Fruit fly (Drosophila melanogaster) whole organism, prepupa: ENCODE data around the gene vrs.

Source experiments
- CG10669 ChIP-seq: fragments of 200-800 bp; sonication (Bioruptor generic); optimal IDR thresholded peaks from 3 replicates; lab custom pipeline; 2018; ENCODE audit warnings: missing biosample characterization, mild to moderate bottlenecking, missing genetic modification characterization, moderate library complexity
- CG11294 ChIP-seq: fragments of 200-800 bp; sonication (Bioruptor generic); IDR thresholded peaks from 2 replicates; pipeline ENCODE4 v1.3.6; 2022; ENCODE audit warnings: missing biosample characterization, missing genetic modification characterization
- CG15336 ChIP-seq: fragments of 200-800 bp; sonication (Bioruptor generic); IDR thresholded peaks from 2 replicates; pipeline ENCODE4 v1.3.6; 2022; ENCODE audit warnings: missing biosample characterization, missing genetic modification characterization
- CG16779 ChIP-seq: fragments of 200-800 bp; sonication (Bioruptor generic); optimal IDR thresholded peaks from 3 replicates; lab custom pipeline; 2017; ENCODE audit warnings: missing biosample characterization, mild to moderate bottlenecking, missing genetic modification characterization
- CG3032 ChIP-seq: fragments of 200-800 bp; optimal IDR thresholded peaks from 2 replicates; lab custom pipeline; 2019; ENCODE audit warnings: missing biosample characterization, mild to moderate bottlenecking, missing genetic modification characterization, moderate library complexity
- CG3919 ChIP-seq: fragments of 200-800 bp; sonication (Bioruptor generic); optimal IDR thresholded peaks from 3 replicates; lab custom pipeline; 2016; ENCODE audit warnings: missing biosample characterization, missing genetic modification characterization
- CG6163 ChIP-seq: fragments of 200-800 bp; sonication (Bioruptor generic); IDR thresholded peaks from 3 replicates; pipeline ENCODE4 v1.3.6; 2022; ENCODE audit warnings: missing biosample characterization, missing genetic modification characterization
- CG6792 ChIP-seq: fragments of 200-800 bp; sonication (Bioruptor generic); optimal IDR thresholded peaks from 3 replicates; lab custom pipeline; 2016; ENCODE audit warnings: missing biosample characterization, missing genetic modification characterization
- CG6808 ChIP-seq: fragments of 200-800 bp; sonication (Bioruptor generic); optimal IDR thresholded peaks from 3 replicates; lab custom pipeline; 2017; ENCODE audit warnings: missing biosample characterization, missing genetic modification characterization, mild to moderate bottlenecking, moderate library complexity, missing genetic modification reagents
- CG6854 ChIP-seq: fragments of 200-800 bp; sonication (Bioruptor generic); optimal IDR thresholded peaks from 2 replicates; lab custom pipeline; 2017; ENCODE audit warnings: missing biosample characterization, mild to moderate bottlenecking, missing genetic modification characterization
- CG8319 ChIP-seq: fragments of 200-800 bp; sonication (Bioruptor generic); optimal IDR thresholded peaks from 3 replicates; lab custom pipeline; 2016; ENCODE audit warnings: missing biosample characterization, missing genetic modification characterization
- CG9139 ChIP-seq: fragments of 200-800 bp; sonication (Bioruptor generic); optimal IDR thresholded peaks from 3 replicates; lab custom pipeline; 2017; ENCODE audit warnings: missing biosample characterization, mild to moderate bottlenecking, missing genetic modification characterization
- Eip78C ChIP-seq: fragments of 200-800 bp; sonication (Bioruptor generic); peaks from one replicate; lab custom pipeline; 2016; ENCODE audit warnings: missing biosample characterization, missing genetic modification characterization
- Eip93F ChIP-seq: fragments of 200-800 bp; sonication (Bioruptor generic); optimal IDR thresholded peaks from 2 replicates; lab custom pipeline; 2016; ENCODE audit warnings: missing biosample characterization, mild to moderate bottlenecking, missing genetic modification characterization
- Ets96B ChIP-seq: fragments of 200-800 bp; optimal IDR thresholded peaks from 2 replicates; lab custom pipeline; 2019; ENCODE audit warnings: missing biosample characterization, mild to moderate bottlenecking, missing genetic modification characterization, moderate library complexity
- Hr4 ChIP-seq: fragments of 200-800 bp; sonication (Bioruptor generic); optimal IDR thresholded peaks from 3 replicates; lab custom pipeline; 2016; ENCODE audit warnings: missing biosample characterization, missing genetic modification characterization
- Lpt ChIP-seq: fragments of 200-800 bp; sonication (Bioruptor generic); optimal IDR thresholded peaks from 3 replicates; lab custom pipeline; 2016; ENCODE audit warnings: missing biosample characterization, missing genetic modification characterization
- OdsH ChIP-seq: fragments of 200-800 bp; sonication (Bioruptor generic); optimal IDR thresholded peaks from 3 replicates; lab custom pipeline; 2016; ENCODE audit warnings: missing biosample characterization, missing genetic modification characterization
- Smox ChIP-seq: fragments of 200-800 bp; sonication (Bioruptor generic); optimal IDR thresholded peaks from 3 replicates; lab custom pipeline; 2016; ENCODE audit warnings: missing biosample characterization, missing genetic modification characterization
- Sox14 ChIP-seq: fragments of 200-800 bp; sonication (Bioruptor generic); optimal IDR thresholded peaks from 3 replicates; lab custom pipeline; 2016; ENCODE audit warnings: missing biosample characterization, missing genetic modification characterization
- Sox15 ChIP-seq: fragments of 200-800 bp; sonication (Bioruptor generic); optimal IDR thresholded peaks from 3 replicates; lab custom pipeline; 2016; ENCODE audit warnings: missing biosample characterization, missing genetic modification characterization
- cyc ChIP-seq: fragments of 200-800 bp; sonication (Bioruptor generic); optimal IDR thresholded peaks from 3 replicates; lab custom pipeline; 2016; ENCODE audit warnings: missing biosample characterization, missing genetic modification characterization
- dsx ChIP-seq: fragments of 200-800 bp; optimal IDR thresholded peaks from 3 replicates; lab custom pipeline; 2019; ENCODE audit warnings: missing biosample characterization, mild to moderate bottlenecking, missing genetic modification characterization, moderate library complexity; ENCODE audit not compliant: poor library complexity, severe bottlenecking
- esn ChIP-seq: fragments of 200-800 bp; sonication (Bioruptor generic); optimal IDR thresholded peaks from 2 replicates; lab custom pipeline; 2016; ENCODE audit warnings: missing biosample characterization, mild to moderate bottlenecking, missing genetic modification characterization, moderate library complexity
- fkh ChIP-seq: fragments of 200-800 bp; sonication (Bioruptor generic); optimal IDR thresholded peaks from 3 replicates; lab custom pipeline; 2017; ENCODE audit warnings: missing biosample characterization, mild to moderate bottlenecking, missing genetic modification characterization, moderate library complexity
- lz ChIP-seq: fragments of 200-800 bp; sonication (Bioruptor generic); optimal IDR thresholded peaks from 3 replicates; lab custom pipeline; 2016; ENCODE audit warnings: missing biosample characterization, missing genetic modification characterization
- net ChIP-seq: fragments of 200-800 bp; sonication (Bioruptor generic); optimal IDR thresholded peaks from 3 replicates; lab custom pipeline; 2016; ENCODE audit warnings: missing biosample characterization, missing genetic modification characterization
- spab ChIP-seq: fragments of 200-800 bp; sonication (Bioruptor generic); optimal IDR thresholded peaks from 2 replicates; lab custom pipeline; 2017; ENCODE audit warnings: missing biosample characterization, mild to moderate bottlenecking, missing genetic modification characterization, missing genetic modification reagents
- ss ChIP-seq, 2 experiments: fragments of 200-800 bp; sonication (Bioruptor generic); optimal IDR thresholded peaks; 2 replicates in 1 of 2; 3 replicates in 1 of 2; lab custom pipeline; 2017 to 2018; ENCODE audit warnings: mild to moderate bottlenecking in 2 of 2, missing biosample characterization in 2 of 2, missing genetic modification characterization in 2 of 2, moderate library complexity in 1 of 2
- svp ChIP-seq: fragments of 200-800 bp; sonication (Bioruptor generic); peaks from one replicate; lab custom pipeline; 2016; ENCODE audit warnings: missing biosample characterization, missing genetic modification characterization

Gene vrs

DNA sequence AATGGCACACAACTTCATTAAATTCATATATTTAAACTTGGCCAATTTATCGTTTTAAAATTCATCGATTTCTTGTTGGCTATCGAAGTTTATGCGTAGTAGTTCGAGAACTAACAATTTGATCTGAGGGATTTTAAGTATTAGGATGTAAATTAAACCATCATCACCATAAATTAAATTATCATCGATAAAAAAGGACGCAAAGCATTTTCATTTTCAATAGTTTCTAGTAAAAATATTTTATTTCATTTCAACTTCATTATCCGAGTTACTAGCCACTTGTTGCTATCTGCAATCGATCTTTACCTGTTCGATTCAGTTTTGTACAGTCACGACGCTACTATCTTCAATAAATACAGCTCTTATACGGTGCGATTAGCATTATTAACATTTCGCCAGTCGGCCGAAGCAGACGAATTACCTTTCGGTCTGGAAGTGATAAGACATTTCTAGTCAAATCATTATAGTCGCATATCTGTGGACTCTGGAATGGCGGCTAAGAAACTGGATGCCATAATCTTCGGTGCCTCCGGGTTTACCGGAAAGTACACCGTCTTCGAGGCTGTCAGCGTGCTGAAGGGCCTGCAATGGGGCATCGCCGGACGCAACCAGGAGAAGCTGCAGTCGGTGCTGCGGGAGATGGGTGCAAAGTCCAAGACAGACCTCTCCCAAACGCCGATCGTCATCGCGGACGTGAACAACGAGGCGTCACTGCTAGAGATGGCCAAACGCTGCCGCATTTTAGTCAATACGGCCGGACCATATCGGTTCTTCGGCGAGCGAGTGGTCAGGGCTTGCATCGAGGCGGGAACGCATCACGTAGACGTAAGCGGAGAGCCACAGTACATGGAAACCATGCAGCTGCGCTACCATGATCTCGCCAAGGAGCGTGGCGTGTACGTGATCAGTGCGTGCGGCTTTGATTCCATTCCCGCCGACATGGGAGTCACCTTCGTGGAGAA, 40.9 kb upstream of the vrs start, which contains the start of gene CG5167 (continued):
- TF ChIP-seq CG9139 (GFP tag; lab: Kevin White, UChicago) = peak; percentile 87
- no peak for TF ChIP-seq CG6792
- peak; percentile 1 for TF ChIP-seq Hr4 (GFP tag; lab: Kevin White, UChicago)
- peak; percentile 84 to 89 for TF ChIP-seq ss (GFP tag; optimal IDR thresholded peaks at IDR 0.05; lab: Kevin White, UChicago)
- TF ChIP-seq Lpt (GFP tag; lab: Kevin White, UChicago) = peak; percentile 9

DNA sequence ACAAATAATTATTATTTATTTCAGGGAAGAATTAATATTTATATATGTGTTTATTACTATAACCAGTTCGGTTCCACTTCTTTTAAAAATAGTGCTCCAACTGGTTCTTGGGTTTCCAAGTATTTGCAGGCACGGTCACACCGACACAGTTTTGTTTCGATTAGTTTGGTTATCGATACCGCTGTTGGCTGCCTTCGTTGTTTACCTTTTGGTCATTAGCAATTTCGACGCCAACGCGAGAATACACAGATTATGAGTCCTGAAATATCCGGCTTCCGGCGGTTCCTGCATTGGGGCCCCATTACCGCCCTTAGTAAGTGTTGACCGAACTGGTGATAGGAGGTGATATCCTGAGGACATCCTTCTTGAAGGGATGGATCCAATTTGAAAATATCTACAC, 39.3 kb upstream of the vrs start, which contains the start of gene CG5196:
CG5196 (plus strand) TSS at position 157 of the 400 bp plus-strand sequence.
- TF ChIP-seq esn (GFP tag; lab: Kevin White, UChicago) (peak; percentile 25), CG16779 (tag; lab: Kevin White, UChicago) (no peak), cyc (no peak), CG6854 (GFP tag; lab: Kevin White, UChicago) (peak; percentile 25), CG6163 (peak; percentile 20; the same call in 1 of the 3 replicates), Eip78C (peak; percentile 67), fkh (GFP tag; lab: Kevin White, UChicago) (peak; percentile 93), CG15336 (GFP tag; lab: Robert Waterston, UW) (0 out of 2 replicates have a peak, but pooled peaks have one; percentile 25), Ets96B (peak; percentile 10), lz (GFP tag; lab: Kevin White, UChicago) (no peak), ss (GFP tag; optimal IDR thresholded peaks at IDR 0.05; lab: Kevin White, UChicago) (peak in 1 of 2 experiments; percentile 38), Sox14 (peak; percentile 4)
- TF ChIP-seq, all 60 proteins: peak for 9

DNA sequence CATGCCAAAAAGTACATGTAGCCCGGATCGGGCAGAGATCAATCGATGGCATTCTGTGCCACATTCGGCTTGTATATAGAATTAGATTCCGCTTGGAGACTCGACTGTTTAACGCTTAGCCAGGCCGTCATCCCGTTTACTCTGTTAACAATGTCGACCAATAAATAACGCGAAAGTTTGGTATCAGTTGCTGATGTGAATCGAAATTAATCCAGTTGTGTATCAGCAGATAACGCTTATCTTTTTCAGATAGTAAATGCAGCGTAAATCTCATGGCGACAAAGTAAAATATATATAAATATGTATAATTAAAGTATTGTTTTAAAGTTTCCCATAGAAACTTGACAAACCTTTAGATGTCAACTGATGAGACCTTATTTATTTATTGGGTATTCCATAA, 36.0 kb upstream of the vrs start:
- no peak for TF ChIP-seq CG6854 (GFP tag; lab: Kevin White, UChicago)

DNA sequence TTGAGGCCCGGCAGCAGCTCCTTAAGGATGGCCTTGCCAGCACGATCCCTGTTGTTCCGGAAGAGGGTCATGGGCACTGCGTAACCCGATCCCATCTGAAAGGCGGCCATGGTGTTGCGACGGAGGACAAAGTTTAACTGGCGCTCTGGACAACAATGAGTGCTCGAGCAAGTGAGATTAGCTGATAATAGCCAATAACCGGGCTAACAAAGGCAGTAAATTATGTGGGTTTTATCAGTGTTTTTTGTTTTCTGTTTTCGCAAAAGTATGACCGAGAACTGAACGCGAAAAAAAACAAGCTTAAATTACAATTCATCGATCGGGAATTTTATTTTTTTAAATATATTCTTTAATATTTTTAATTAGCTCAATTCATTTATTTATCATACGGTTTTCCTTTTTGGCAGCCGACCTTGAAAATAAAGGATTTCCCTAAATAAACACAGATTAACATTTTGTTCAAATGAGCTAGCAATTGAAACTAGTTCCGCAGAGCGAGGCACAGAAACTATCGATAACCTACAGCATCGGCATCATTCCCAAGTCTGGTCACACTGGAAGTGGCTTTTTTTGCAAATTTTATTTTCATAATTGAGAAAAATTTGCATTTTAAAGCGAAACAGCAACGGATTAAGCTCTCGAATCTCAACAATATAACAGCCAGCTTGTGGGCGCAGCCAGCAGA, 34.0 kb upstream of the vrs start, which contains the start of the genes Dip-C and pps:
Dip-C (minus strand) TSS at position 486 of the 685 bp plus-strand sequence.
pps (plus strand) TSS at position 555 of the 685 bp plus-strand sequence.
- TF ChIP-seq CG3032 (tag; lab: Kevin White, UChicago) = peak; percentile 10
- no peak for TF ChIP-seq net (GFP tag; lab: Kevin White, UChicago)
- peak; percentile 32 for TF ChIP-seq esn (GFP tag; lab: Kevin White, UChicago)
- TF ChIP-seq CG6854 (GFP tag; lab: Kevin White, UChicago) = peak; percentile 51
- TF ChIP-seq Sox14 = peak; percentile 63
- TF ChIP-seq OdsH (GFP tag; lab: Kevin White, UChicago) = no peak

DNA sequence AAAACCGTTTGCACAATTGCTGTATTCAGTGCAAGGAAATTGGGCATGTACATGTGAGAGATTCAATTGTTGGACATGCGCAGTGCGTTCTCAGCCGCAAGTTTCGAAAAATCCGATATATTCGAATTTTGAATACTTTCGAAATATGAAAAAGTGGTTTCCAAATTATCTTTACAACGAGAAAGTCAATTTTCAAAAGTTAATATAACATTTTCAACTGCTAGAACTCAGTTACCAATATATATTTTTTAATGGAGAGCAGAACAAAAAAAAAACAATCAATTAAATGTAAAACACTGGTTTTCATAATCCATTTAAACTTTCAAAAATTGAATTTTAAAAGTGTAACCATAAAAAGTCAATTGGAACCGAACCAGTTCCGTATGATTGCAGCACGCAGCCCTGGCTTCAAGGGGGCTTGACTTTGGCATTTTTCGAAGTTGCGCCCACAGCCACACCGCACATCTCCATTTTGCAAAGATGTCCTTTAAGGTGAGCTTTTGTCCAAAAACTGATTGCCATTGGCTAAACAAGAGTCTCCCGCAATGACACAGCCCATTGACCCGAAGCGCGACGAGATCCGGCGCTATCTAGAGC, 25.0 kb upstream of the vrs start, which contains the start of the genes Scgbeta and CG17202:
Scgbeta (minus strand) TSS at position 51 of the 597 bp plus-strand sequence.
CG17202 (plus strand) TSS at position 390 of the 597 bp plus-strand sequence.
- TF ChIP-seq CG16779 (tag; lab: Kevin White, UChicago) (no peak), esn (GFP tag; lab: Kevin White, UChicago) (peak; percentile 28), Sox14 (no peak)

DNA sequence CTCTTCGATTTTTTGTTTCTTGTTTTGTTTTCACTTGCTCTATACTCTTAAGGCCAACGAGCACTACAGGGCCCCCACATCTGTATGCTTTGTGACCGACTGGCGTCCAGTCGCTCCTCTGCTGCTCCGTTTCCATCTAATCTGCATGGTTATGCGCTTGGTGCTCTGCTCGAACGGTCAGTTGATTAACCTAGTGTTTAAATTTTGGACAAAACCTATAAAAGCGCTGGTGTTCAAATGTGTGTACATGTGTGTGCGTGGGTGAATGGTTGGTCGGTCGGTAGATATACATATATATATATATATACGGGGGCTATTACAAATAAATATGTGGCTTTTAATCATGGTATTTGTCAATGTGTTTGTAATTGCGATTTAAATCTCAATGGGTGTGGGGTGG, 23.5 kb upstream of the vrs start:
- TF ChIP-seq Sox15 (GFP tag; lab: Kevin White, UChicago) = no peak
- TF ChIP-seq Smox (GFP tag; lab: Kevin White, UChicago) = no peak
- TF ChIP-seq CG9139 (GFP tag; lab: Kevin White, UChicago) = no peak
- no peak for TF ChIP-seq CG3919 (GFP tag; lab: Kevin White, UChicago)
- no peak for TF ChIP-seq ss (GFP tag; optimal IDR thresholded peaks at IDR 0.05; lab: Kevin White, UChicago)
- TF ChIP-seq CG6854 (GFP tag; lab: Kevin White, UChicago) = no peak
- no peak for TF ChIP-seq Lpt (GFP tag; lab: Kevin White, UChicago)
- TF ChIP-seq spab = no peak
- TF ChIP-seq svp = no peak
- TF ChIP-seq CG6808 (GFP tag; lab: Kevin White, UChicago) = no peak
- no peak for TF ChIP-seq Ets96B
- TF ChIP-seq Eip93F = no peak
- TF ChIP-seq CG10669 = no peak
- TF ChIP-seq dsx (GFP tag; lab: Kevin White, UChicago) = no peak
- TF ChIP-seq lz (GFP tag; lab: Kevin White, UChicago) = no peak
- TF ChIP-seq CG8319 (GFP tag; lab: Kevin White, UChicago) = no peak
- no peak for TF ChIP-seq CG11294
- no peak for TF ChIP-seq CG6163
- no peak for TF ChIP-seq Sox14
- TF ChIP-seq CG15336 (GFP tag; lab: Robert Waterston, UW) = no peak
- TF ChIP-seq, all 60 proteins: peak for 0
